Worm (Caenorhabditis elegans): ENCODE measurements around the gene C16C8.11.
"Not testable (repeated sequence)": the region's sequence is repeated elsewhere in the genome, so short reads cannot be mapped to it uniquely, and the experiment has no call there.

Gene C16C8.11

ce11 chrII:3441377-3441776, 12.1 kb upstream of the C16C8.11 start, which contains the start of gene C16C8.27:
TSS of gene C16C8.27 (plus strand) at chrII:3441677.
- TF ChIP-seq dao-5 (tag; optimal IDR thresholded peaks at IDR 0.05) (no peak), him-1 (tag; optimal IDR thresholded peaks at IDR 0.05) (no peak), W03F9.2 (tag; optimal IDR thresholded peaks at IDR 0.05) (no peak)

ce11 chrII:3443154-3443553, 10.4 kb upstream of the C16C8.11 start, which contains the start of gene C16C8.22:
TSS of gene C16C8.22 (minus strand) at chrII:3443254.
- no peak for TF ChIP-seq dao-5 (tag; optimal IDR thresholded peaks at IDR 0.05)
- no peak for TF ChIP-seq him-1 (tag; optimal IDR thresholded peaks at IDR 0.05)
- TF ChIP-seq W03F9.2 (tag; optimal IDR thresholded peaks at IDR 0.05) = no peak

ce11 chrII:3444280-3444679, 9.2 kb upstream of the C16C8.11 start, which contains the start of gene C16C8.4:
TSS of gene C16C8.4 (minus strand) at chrII:3444380.
- TF ChIP-seq W03F9.2 (tag; optimal IDR thresholded peaks at IDR 0.05) (no peak), dao-5 (tag; optimal IDR thresholded peaks at IDR 0.05) (no peak), him-1 (tag; optimal IDR thresholded peaks at IDR 0.05) (no peak)

- TF ChIP-seq W03F9.2 (tag; optimal IDR thresholded peaks at IDR 0.05) (no peak), dao-5 (tag; optimal IDR thresholded peaks at IDR 0.05) (no peak), him-1 (tag; optimal IDR thresholded peaks at IDR 0.05) (no peak)
Measured at ce11 chrII:3445285-3445806, 8.2 kb upstream of the C16C8.11 start, which contains the start of the genes C16C8.5 and C16C8.16. TSS of gene C16C8.5 (minus strand) at chrII:3445385. TSS of gene C16C8.16 (plus strand) at chrII:3445756.

DNA sequence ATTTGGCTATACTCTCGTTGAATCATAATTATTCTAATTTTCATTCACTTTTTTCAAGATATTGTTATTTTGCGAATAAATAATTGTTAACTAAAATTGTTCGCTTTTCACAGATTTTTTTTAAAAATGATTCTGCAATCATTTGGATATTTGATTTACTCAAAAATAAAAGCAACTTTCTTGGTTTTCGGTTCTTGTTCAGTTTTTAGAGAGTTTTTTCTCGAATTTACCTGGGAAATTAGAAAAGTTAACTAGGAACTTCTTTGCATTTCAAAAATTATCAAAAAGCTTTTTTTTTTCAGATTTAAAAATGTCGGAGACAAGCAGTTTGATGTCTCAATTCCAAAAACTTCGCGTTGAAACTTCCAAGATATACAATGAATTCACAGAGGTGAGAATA, 6.9 kb upstream of the C16C8.11 start, which contains the start of the genes C16C8.20 and gldi-6:
C16C8.20 (plus strand) TSS at position 301 of the 400 bp plus-strand sequence.
gldi-6 (plus strand) TSS at position 301 of the 400 bp plus-strand sequence.
- no peak for TF ChIP-seq him-1 (tag; optimal IDR thresholded peaks at IDR 0.05)
- TF ChIP-seq W03F9.2 (tag; optimal IDR thresholded peaks at IDR 0.05) = no peak
- no peak for TF ChIP-seq dao-5 (tag; optimal IDR thresholded peaks at IDR 0.05)

DNA sequence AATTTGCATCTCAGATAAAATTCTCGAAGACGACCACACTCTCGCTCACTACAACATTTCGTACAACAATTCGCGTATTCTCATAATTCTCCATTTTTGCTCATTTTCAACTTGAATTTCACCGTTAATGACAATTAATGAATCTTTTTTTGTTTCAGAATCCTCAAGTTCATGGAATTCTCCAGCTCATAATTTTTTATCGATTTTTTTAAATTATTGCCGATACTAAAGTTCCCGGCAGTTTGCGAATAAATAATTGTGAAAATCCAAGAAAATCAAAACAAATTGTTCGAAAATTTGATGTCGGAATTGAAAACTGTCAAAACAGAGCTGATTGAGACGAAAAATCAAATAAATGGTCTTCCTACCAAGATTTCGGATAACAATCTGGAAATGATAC, 5.6 kb upstream of the C16C8.11 start, which contains the start of gene C16C8.21:
C16C8.21 (plus strand) TSS at position 301 of the 400 bp plus-strand sequence.
- TF ChIP-seq W03F9.2 (tag; optimal IDR thresholded peaks at IDR 0.05) = no peak
- TF ChIP-seq dao-5 (tag; optimal IDR thresholded peaks at IDR 0.05) = no peak
- TF ChIP-seq him-1 (tag; optimal IDR thresholded peaks at IDR 0.05) = no peak

- TF ChIP-seq him-1 (tag; optimal IDR thresholded peaks at IDR 0.05) (no peak), W03F9.2 (tag; optimal IDR thresholded peaks at IDR 0.05) (no peak), dao-5 (tag; optimal IDR thresholded peaks at IDR 0.05) (no peak)
Measured at ce11 chrII:3448776-3449280, 4.7 kb upstream of the C16C8.11 start, which contains the start of gene C16C8.25. TSS of gene C16C8.25 (plus strand) at chrII:3449230.

DNA sequence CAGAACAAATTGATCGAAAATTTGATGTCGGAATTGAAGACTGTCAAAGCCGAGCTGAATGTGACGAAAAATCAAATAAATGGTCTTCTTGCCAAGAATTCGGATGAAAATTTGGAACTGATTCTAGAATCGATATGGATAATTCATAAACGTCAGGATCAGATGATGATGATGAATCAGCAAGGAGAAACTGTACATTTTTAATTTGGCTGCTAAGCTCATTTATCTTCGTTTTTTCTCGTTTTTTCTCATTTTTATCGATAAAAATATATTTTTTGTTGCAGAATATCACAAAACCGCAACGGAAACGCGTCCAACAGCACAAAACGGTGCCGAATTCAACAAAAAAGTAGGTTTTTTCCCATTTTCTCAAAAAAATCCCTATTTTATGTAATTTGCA, 4.0 kb upstream of the C16C8.11 start, which contains the start of gene C16C8.14:
C16C8.14 (plus strand) TSS at position 301 of the 400 bp plus-strand sequence.
- not testable (repeated sequence) for TF ChIP-seq him-1, W03F9.2, dao-5 (tag; optimal IDR thresholded peaks at IDR 0.05)

- TF ChIP-seq W03F9.2 (tag; optimal IDR thresholded peaks at IDR 0.05) (no peak), dao-5 (tag; optimal IDR thresholded peaks at IDR 0.05) (no peak), him-1 (tag; optimal IDR thresholded peaks at IDR 0.05) (no peak)
Measured at ce11 chrII:3452421-3452820, 1.1 kb upstream of the C16C8.11 start, which contains the start of gene C16C8.12. TSS of gene C16C8.12 (plus strand) at chrII:3452721.

DNA sequence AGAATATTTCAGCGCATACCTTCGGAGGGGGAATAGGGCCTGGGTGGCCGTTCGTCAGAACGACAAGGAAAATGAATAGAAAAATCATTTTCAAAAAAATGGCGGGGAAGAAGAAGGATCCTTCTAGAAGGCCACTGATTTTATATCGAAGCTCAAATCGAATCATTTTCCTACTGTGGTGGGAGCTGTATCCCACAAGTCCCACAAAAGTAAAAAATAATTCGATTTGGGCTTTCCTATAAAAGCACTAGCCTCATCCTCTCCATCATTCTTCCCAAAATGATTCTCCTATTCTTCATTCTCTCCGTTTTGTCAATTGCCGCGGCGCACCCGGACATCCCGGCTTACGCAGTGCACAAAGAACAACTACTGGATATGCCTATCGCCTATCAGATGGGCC, 4.7 kb downstream of the C16C8.11 start, which contains the start of the genes C16C8.26 and C16C8.19:
C16C8.26 (minus strand) TSS at position 101 of the 400 bp plus-strand sequence.
C16C8.19 (plus strand) TSS at position 279 of the 400 bp plus-strand sequence.
- TF ChIP-seq dao-5 (tag; optimal IDR thresholded peaks at IDR 0.05) (no peak), W03F9.2 (tag; optimal IDR thresholded peaks at IDR 0.05) (no peak)

ce11 chrII:3459199-3459598, 5.7 kb downstream of the C16C8.11 start:
- TF ChIP-seq dao-5 (tag; optimal IDR thresholded peaks at IDR 0.05) (no peak), him-1 (tag; optimal IDR thresholded peaks at IDR 0.05) (no peak), W03F9.2 (tag; optimal IDR thresholded peaks at IDR 0.05) (no peak)

DNA sequence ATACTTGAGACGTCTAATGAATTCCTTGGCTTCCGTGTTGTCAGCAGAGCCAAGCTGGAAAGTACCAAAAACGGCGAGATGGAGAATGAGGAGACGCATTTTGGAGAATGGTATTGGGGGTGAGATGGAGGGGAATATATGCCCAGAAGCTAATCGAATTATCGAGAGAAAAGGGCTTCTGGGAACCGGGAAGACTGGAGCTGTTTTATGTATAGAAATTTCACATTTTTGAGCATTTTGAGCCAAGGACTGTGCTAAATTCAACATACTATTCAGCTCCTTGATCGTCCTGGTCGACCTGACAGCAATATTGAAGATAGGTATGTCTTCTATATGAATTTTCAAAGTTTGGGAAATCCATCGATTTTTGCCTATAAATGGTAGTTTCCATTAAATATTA, 6.5 kb downstream of the C16C8.11 start, which contains the start of gene C16C8.7:
C16C8.7 (minus strand) TSS at position 101 of the 400 bp plus-strand sequence.
- TF ChIP-seq him-1 (tag; optimal IDR thresholded peaks at IDR 0.05) (no peak), W03F9.2 (tag; optimal IDR thresholded peaks at IDR 0.05) (no peak), dao-5 (tag; optimal IDR thresholded peaks at IDR 0.05) (no peak)

ce11 chrII:3461586-3461985, 8.1 kb downstream of the C16C8.11 start, which contains the start of gene C16C8.8:
TSS of gene C16C8.8 (minus strand) at chrII:3461686.
- TF ChIP-seq W03F9.2 (tag; optimal IDR thresholded peaks at IDR 0.05) (no peak), dao-5 (tag; optimal IDR thresholded peaks at IDR 0.05) (no peak), him-1 (tag; optimal IDR thresholded peaks at IDR 0.05) (no peak)

DNA sequence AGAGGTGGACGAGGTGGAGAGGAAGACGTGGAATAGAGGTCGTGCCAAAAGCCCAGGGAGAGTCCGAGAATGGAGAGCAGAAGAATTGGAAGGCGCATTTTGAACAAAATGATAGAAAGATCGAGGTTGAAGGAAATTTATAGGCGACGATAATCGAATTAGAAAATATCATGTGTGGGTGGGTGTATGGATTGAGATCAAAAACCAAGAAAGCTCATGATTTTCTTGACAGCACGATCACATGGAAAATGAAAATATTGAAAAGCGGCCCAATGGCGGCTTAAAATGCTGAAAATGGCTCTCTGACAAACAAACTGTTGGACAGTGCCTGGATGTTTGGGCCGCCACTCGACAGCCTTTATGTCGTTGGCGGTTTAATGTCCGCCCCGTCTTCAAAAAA, 9.6 kb downstream of the C16C8.11 start, which contains the start of gene C16C8.9:
C16C8.9 (minus strand) TSS at position 101 of the 400 bp plus-strand sequence.
- TF ChIP-seq W03F9.2 (tag; optimal IDR thresholded peaks at IDR 0.05) (no peak), him-1 (tag; optimal IDR thresholded peaks at IDR 0.05) (no peak), dao-5 (tag; optimal IDR thresholded peaks at IDR 0.05) (no peak)
